Worm (Caenorhabditis elegans): ENCODE results near the gene C15F1.5.

- TF ChIP-seq aly-2 (tag; optimal IDR thresholded peaks at IDR 0.05) (no peak), unc-62 (GFP tag; optimal IDR thresholded peaks at IDR 0.05) (no peak), fkh-10 (GFP tag; optimal IDR thresholded peaks at IDR 0.05) (peak; percentile 87), nhr-237 (tag; optimal IDR thresholded peaks at IDR 0.05) (no peak), nhr-28 (tag; optimal IDR thresholded peaks at IDR 0.05) (no peak), unc-39 (tag; optimal IDR thresholded peaks at IDR 0.05) (no peak), pha-4 (tag; optimal IDR thresholded peaks at IDR 0.05) (no peak)
Observed at ce11 chrII:6994677-6995076, 24.3 kb upstream of the C15F1.5 start, which contains the start of gene unc-104.

Data from whole organism, L3 larva.